Fruit fly (Drosophila melanogaster) whole organism, embryonic: Measurements from ENCODE around the gene CG42822.

Experiments used
- Awh ChIP-seq: fragments of 200-800 bp; sonication (Bioruptor generic); IDR thresholded peaks from 2 replicates; pipeline ENCODE4, ENCODE4 v1.3.6; 2022; ENCODE audit warnings: missing biosample characterization, missing genetic modification characterization
- CG2202 ChIP-seq: fragments of 200-800 bp; sonication (Bioruptor generic); optimal IDR thresholded peaks from 2 replicates; lab custom pipeline; 2018; ENCODE audit warnings: missing biosample characterization, mild to moderate bottlenecking, missing genetic modification characterization
- Dek ChIP-seq: fragments of 200-800 bp; sonication (Bioruptor generic); optimal IDR thresholded peaks from 3 replicates; lab custom pipeline; 2019; ENCODE audit warnings: missing biosample characterization, mild to moderate bottlenecking, missing genetic modification characterization, moderate library complexity
- gce ChIP-seq: fragments of 200-800 bp; sonication (Bioruptor generic); IDR thresholded peaks from 3 replicates; pipeline ENCODE4 v1.3.6; 2022; ENCODE audit warnings: missing biosample characterization, missing genetic modification characterization
- gt ChIP-seq: fragments of 200-800 bp; sonication (Bioruptor generic); IDR thresholded peaks from 2 replicates; pipeline ENCODE4 v1.3.6; 2022; ENCODE audit warnings: missing biosample characterization, missing genetic modification characterization
- pros ChIP-seq: fragments of 200-800 bp; sonication (Bioruptor generic); optimal IDR thresholded peaks from 3 replicates; lab custom pipeline; 2019; ENCODE audit warnings: missing biosample characterization, mild to moderate bottlenecking, missing genetic modification characterization, moderate library complexity

DNA sequence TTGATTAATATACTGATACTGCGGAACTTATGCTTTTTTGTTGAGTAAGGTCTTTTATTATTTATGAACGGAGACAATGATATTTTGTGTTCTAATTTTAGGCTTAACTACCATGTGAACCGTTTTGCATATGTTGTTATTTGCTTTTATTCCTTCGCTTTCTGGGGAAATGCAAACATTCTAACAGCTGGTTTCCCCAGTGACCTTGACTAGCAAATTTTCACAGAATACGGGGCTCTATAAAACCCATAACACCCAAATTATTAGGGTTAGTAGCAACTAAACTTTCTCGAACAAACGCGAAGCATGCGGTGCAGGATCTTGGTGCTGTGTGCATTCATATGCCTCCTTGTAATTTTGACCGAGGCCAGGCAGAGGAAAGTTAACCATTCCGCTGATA lies 6.1 kb upstream of the CG42822 start, which contains the start of gene CG17283:
- TF ChIP-seq CG2202 (no peak), Dek (tag; lab: Kevin White, UChicago) (no peak), gce (GFP tag; lab: Robert Waterston, UW) (no peak), pros (GFP tag; lab: Kevin White, UChicago) (no peak), Awh (GFP tag; lab: Robert Waterston, UW) (no peak), gt (GFP tag; lab: Robert Waterston, UW) (no peak)
